Fruit fly (Drosophila melanogaster): Measurements from ENCODE around the gene DppIII.

DNA sequence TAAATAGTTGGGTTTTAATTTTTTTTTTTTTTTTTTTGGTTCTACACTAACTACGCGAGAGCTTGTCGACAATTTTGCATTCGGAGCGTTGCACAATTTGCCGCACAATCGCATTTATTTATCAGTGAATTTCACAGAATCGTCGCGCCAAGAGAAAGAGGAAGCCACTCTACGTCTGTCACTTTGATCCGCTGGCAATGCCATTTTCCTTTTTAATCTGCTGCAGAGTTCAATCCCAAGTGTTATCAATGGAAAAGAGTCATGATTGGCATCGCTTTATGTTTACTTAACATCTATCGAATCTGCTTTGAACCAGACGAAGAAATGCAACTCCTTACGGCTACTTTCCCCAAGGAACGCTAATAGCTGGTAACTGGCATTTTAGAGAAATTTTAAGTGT lies 14.6 kb upstream of the DppIII start:
- TF ChIP-seq psq (GFP tag; optimal IDR thresholded peaks at IDR 0.05): no peak
- no peak for TF ChIP-seq Myc (optimal IDR thresholded peaks at IDR 0.05)
- no peak for TF ChIP-seq Dif (GFP tag; optimal IDR thresholded peaks at IDR 0.05; ENCODE audit: partially characterized antibody)
- TF ChIP-seq fru (GFP tag; optimal IDR thresholded peaks at IDR 0.05): no peak
- no peak for TF ChIP-seq pan (optimal IDR thresholded peaks at IDR 0.05)
- TF ChIP-seq OdsH (GFP tag; optimal IDR thresholded peaks at IDR 0.05): no peak

Data from whole organism, wandering third instar larva.